Worm (Caenorhabditis elegans): Measurements from ENCODE around the gene jac-1.

- TF ChIP-seq snpc-4 (tag; optimal IDR thresholded peaks at IDR 0.05) = no peak
- no peak for TF ChIP-seq lin-15B (tag; optimal IDR thresholded peaks at IDR 0.05)
- no peak for TF ChIP-seq ceh-82 (tag; optimal IDR thresholded peaks at IDR 0.05)
- TF ChIP-seq nhr-47 (tag; optimal IDR thresholded peaks at IDR 0.05) = no peak
- TF ChIP-seq ztf-11 (tag; optimal IDR thresholded peaks at IDR 0.05) = no peak
- no peak for TF ChIP-seq efl-1 (optimal IDR thresholded peaks at IDR 0.05)
- TF ChIP-seq efl-1 (GFP tag; optimal IDR thresholded peaks at IDR 0.05 in 1 of 2) = peak in 1 of 2 experiments; percentile 1
- TF ChIP-seq irx-1 (tag; optimal IDR thresholded peaks at IDR 0.05) = no peak
- no peak for TF ChIP-seq lin-35 (GFP tag; optimal IDR thresholded peaks at IDR 0.05)
- no peak for TF ChIP-seq zag-1 (tag; optimal IDR thresholded peaks at IDR 0.05)
Observed at ce11 chrIV:15991416-15991815, 35.2 kb downstream of the jac-1 start.

Measured in whole organism, L1 larva.